Worm (Caenorhabditis elegans) whole organism, midembryonic: ENCODE measurements around the gene aly-2.

Experiments used
- T22C8.4 ChIP-seq: fragments of 200-800 bp; sonication (Bioruptor generic); IDR thresholded peaks from 2 replicates; pipeline ENCODE4 v1.3.6; 2022; ENCODE audit warnings: missing genetic modification characterization, missing compliant biosample characterization
- cog-1 ChIP-seq: sonication (generic microtip); optimal IDR thresholded peaks from 2 replicates; lab custom pipeline; 2016; ENCODE audit warnings: missing genetic modification characterization, missing compliant biosample characterization
- flt-1 ChIP-seq: fragments of 200-800 bp; sonication (Bioruptor generic); IDR thresholded peaks from 2 replicates; pipeline ENCODE4 v1.3.6; 2022; ENCODE audit warnings: missing genetic modification characterization, missing compliant biosample characterization
- klf-2 ChIP-seq: fragments of 200-800 bp; sonication (Bioruptor generic); conservative IDR thresholded peaks from 2 replicates; pipeline ENCODE4 v1.3.6; 2022; ENCODE audit warnings: missing genetic modification reagents, missing genetic modification characterization, missing compliant biosample characterization
- med-1 ChIP-seq: sonication (generic microtip); optimal IDR thresholded peaks from 2 replicates; lab custom pipeline; 2017; ENCODE audit warnings: missing genetic modification characterization, mild to moderate bottlenecking, missing compliant biosample characterization, antibody characterized with exemption, missing genetic modification reagents; ENCODE audit not compliant: insufficient read depth
- ref-1 ChIP-seq: fragments of 200-800 bp; sonication (Bioruptor generic); conservative IDR thresholded peaks from 2 replicates; pipeline ENCODE4 v1.3.6; 2022; ENCODE audit warnings: missing genetic modification reagents, missing genetic modification characterization, missing compliant biosample characterization
- tab-1 ChIP-seq: fragments of 200-800 bp; sonication (Bioruptor generic); IDR thresholded peaks from 2 replicates; pipeline ENCODE4 v1.3.6; 2022; ENCODE audit warnings: missing genetic modification characterization, missing compliant biosample characterization
- ztf-23 ChIP-seq: fragments of 200-800 bp; sonication (Bioruptor generic); IDR thresholded peaks from 2 replicates; pipeline ENCODE4 v1.3.6; 2022; ENCODE audit warnings: missing genetic modification reagents, missing genetic modification characterization, missing compliant biosample characterization
- ztf-29 ChIP-seq: fragments of 200-800 bp; sonication (Bioruptor generic); IDR thresholded peaks from 2 replicates; pipeline ENCODE4 v1.3.6; 2022; ENCODE audit warnings: missing genetic modification reagents, missing genetic modification characterization, missing compliant biosample characterization

aly-2 gene

ce11 chrIV:9146819-9147518 lies at the start of gene aly-2, which contains the start of gene rpb-12:
Gene aly-2, plus strand, starts transcription at chrIV:9147468.
Gene rpb-12, minus strand, starts transcription at chrIV:9146869.
- no peak for TF ChIP-seq ztf-23 (GFP tag; lab: Robert Waterston, UW)
- TF ChIP-seq ztf-29 = no peak
- TF ChIP-seq cog-1 (tag; lab: Kevin White, UChicago) = no peak
- TF ChIP-seq tab-1 (GFP tag; lab: Robert Waterston, UW) = no peak
- no peak for TF ChIP-seq T22C8.4 (GFP tag; lab: Robert Waterston, UW)

ce11 chrIV:9098942-9099341 lies 48.3 kb upstream of the aly-2 start, which contains the start of gene gldi-10:
Gene gldi-10, plus strand, starts transcription at chrIV:9099242.
- TF ChIP-seq ztf-29 = no peak
- no peak for TF ChIP-seq klf-2 (GFP tag; lab: Robert Waterston, UW)
- no peak for TF ChIP-seq flt-1 (GFP tag; lab: Robert Waterston, UW)
- no peak for TF ChIP-seq med-1 (GFP tag; lab: Kevin White, UChicago)
- TF ChIP-seq cog-1 (tag; lab: Kevin White, UChicago) = no peak
- TF ChIP-seq ztf-23 (GFP tag; lab: Robert Waterston, UW) = no peak
- no peak for TF ChIP-seq ref-1 (GFP tag; lab: Robert Waterston, UW)
- no peak for TF ChIP-seq tab-1 (GFP tag; lab: Robert Waterston, UW)
- no peak for TF ChIP-seq T22C8.4 (GFP tag; lab: Robert Waterston, UW)

ce11 chrIV:9100835-9101234 lies 46.4 kb upstream of the aly-2 start:
- TF ChIP-seq ref-1 (GFP tag; lab: Robert Waterston, UW) = no peak
- no peak for TF ChIP-seq tab-1 (GFP tag; lab: Robert Waterston, UW)
- no peak for TF ChIP-seq ztf-29
- TF ChIP-seq klf-2 (GFP tag; lab: Robert Waterston, UW) = no peak
- no peak for TF ChIP-seq med-1 (GFP tag; lab: Kevin White, UChicago)

- TF ChIP-seq tab-1 (GFP tag; lab: Robert Waterston, UW) (no peak), flt-1 (GFP tag; lab: Robert Waterston, UW) (no peak), med-1 (GFP tag; lab: Kevin White, UChicago) (no peak), T22C8.4 (GFP tag; lab: Robert Waterston, UW) (no peak)
Measured at ce11 chrIV:9104071-9105016, 42.9 kb upstream of the aly-2 start, which contains the start of the genes C01F6.14 and fem-3. Gene C01F6.14, minus strand, starts transcription at chrIV:9104121. Gene fem-3, plus strand, starts transcription at chrIV:9104966.

ce11 chrIV:9107464-9107863 lies 39.8 kb upstream of the aly-2 start:
- TF ChIP-seq ztf-29 = no peak
- TF ChIP-seq T22C8.4 (GFP tag; lab: Robert Waterston, UW) = peak; percentile 44; the same call in 1 of the 2 replicates
- no peak for TF ChIP-seq klf-2 (GFP tag; lab: Robert Waterston, UW)
- TF ChIP-seq flt-1 (GFP tag; lab: Robert Waterston, UW) = 0 out of 2 replicates have a peak, but pooled peaks have one; percentile 18
- peak; percentile 58 for TF ChIP-seq cog-1 (tag; lab: Kevin White, UChicago)
- TF ChIP-seq ref-1 (GFP tag; lab: Robert Waterston, UW) = no peak
- 0 out of 2 replicates have a peak, but pooled peaks have one; percentile 45 for TF ChIP-seq ztf-23 (GFP tag; lab: Robert Waterston, UW)
- no peak for TF ChIP-seq med-1 (GFP tag; lab: Kevin White, UChicago)
- no peak for TF ChIP-seq tab-1 (GFP tag; lab: Robert Waterston, UW)

ce11 chrIV:9108631-9109030 lies 38.6 kb upstream of the aly-2 start, which contains the start of gene aly-1:
Gene aly-1, plus strand, starts transcription at chrIV:9108931.
- TF ChIP-seq ztf-29 = no peak
- no peak for TF ChIP-seq klf-2 (GFP tag; lab: Robert Waterston, UW)
- no peak for TF ChIP-seq ztf-23 (GFP tag; lab: Robert Waterston, UW)
- no peak for TF ChIP-seq ref-1 (GFP tag; lab: Robert Waterston, UW)
- no peak for TF ChIP-seq tab-1 (GFP tag; lab: Robert Waterston, UW)
- no peak for TF ChIP-seq med-1 (GFP tag; lab: Kevin White, UChicago)
- TF ChIP-seq T22C8.4 (GFP tag; lab: Robert Waterston, UW) = no peak
- no peak for TF ChIP-seq cog-1 (tag; lab: Kevin White, UChicago)
- TF ChIP-seq flt-1 (GFP tag; lab: Robert Waterston, UW) = no peak

- TF ChIP-seq tab-1 (GFP tag; lab: Robert Waterston, UW) (no peak), ztf-29 (no peak), T22C8.4 (GFP tag; lab: Robert Waterston, UW) (no peak), klf-2 (GFP tag; lab: Robert Waterston, UW) (no peak), ref-1 (GFP tag; lab: Robert Waterston, UW) (no peak), med-1 (GFP tag; lab: Kevin White, UChicago) (no peak), flt-1 (GFP tag; lab: Robert Waterston, UW) (no peak)
Measured at ce11 chrIV:9112019-9112418, 35.2 kb upstream of the aly-2 start.

ce11 chrIV:9114078-9114477 lies 33.2 kb upstream of the aly-2 start:
- TF ChIP-seq ztf-29 (no peak), klf-2 (GFP tag; lab: Robert Waterston, UW) (no peak), ztf-23 (GFP tag; lab: Robert Waterston, UW) (no peak)

ce11 chrIV:9116452-9116851 lies 30.8 kb upstream of the aly-2 start:
- no peak for TF ChIP-seq med-1 (GFP tag; lab: Kevin White, UChicago)
- TF ChIP-seq cog-1 (tag; lab: Kevin White, UChicago) = no peak
- TF ChIP-seq tab-1 (GFP tag; lab: Robert Waterston, UW) = no peak
- TF ChIP-seq ztf-23 (GFP tag; lab: Robert Waterston, UW) = no peak
- no peak for TF ChIP-seq ztf-29
- no peak for TF ChIP-seq T22C8.4 (GFP tag; lab: Robert Waterston, UW)
- TF ChIP-seq ref-1 (GFP tag; lab: Robert Waterston, UW) = no peak
- no peak for TF ChIP-seq klf-2 (GFP tag; lab: Robert Waterston, UW)
- TF ChIP-seq flt-1 (GFP tag; lab: Robert Waterston, UW) = no peak
